Worm (Caenorhabditis elegans): ENCODE measurements around the gene W02H3.3.

DNA sequence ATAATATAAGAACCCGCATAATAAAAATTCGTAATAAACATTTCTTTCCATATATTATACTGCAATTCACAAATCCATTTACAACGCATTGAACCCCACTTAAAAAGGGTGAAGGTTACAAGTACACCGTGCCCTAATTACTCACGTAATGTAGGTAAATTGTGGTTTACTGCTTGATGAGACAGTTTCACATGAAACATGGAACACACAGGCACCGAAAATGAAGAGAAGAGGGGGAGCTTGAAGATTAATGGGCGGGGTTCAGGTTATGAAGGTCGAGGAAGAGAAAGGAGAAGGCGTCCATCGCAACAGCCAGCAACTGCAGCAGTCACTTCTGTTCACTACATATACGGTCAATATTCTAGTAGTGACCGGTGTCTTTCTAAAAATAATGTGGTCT is 38.2 kb downstream of the W02H3.3 start, which contains the start of gene lpr-6:
- TF ChIP-seq pha-4 (tag; optimal IDR thresholded peaks at IDR 0.05), result no peak
- TF ChIP-seq blmp-1 (tag; optimal IDR thresholded peaks at IDR 0.05), result no peak
